Fruit fly (Drosophila melanogaster) whole organism, embryonic: Measurements from ENCODE around the gene SrpRbeta.

Experiments used
- Atf-2 ChIP-seq: fragments of 200-800 bp; sonication (Bioruptor generic); optimal IDR thresholded peaks from 2 replicates; lab custom pipeline; 2016; ENCODE audit warnings: missing biosample characterization, missing genetic modification characterization
- B-H1 ChIP-seq: fragments of 200-800 bp; sonication (Bioruptor generic); IDR thresholded peaks from 3 replicates; pipeline ENCODE4 v1.3.6; 2022; ENCODE audit warnings: missing biosample characterization, missing genetic modification characterization
- CG12659 ChIP-seq: fragments of 200-800 bp; sonication (Bioruptor generic); optimal IDR thresholded peaks from 3 replicates; lab custom pipeline; 2017; ENCODE audit warnings: mild to moderate bottlenecking, missing biosample characterization, missing genetic modification reagents, missing genetic modification characterization
- CG12744 ChIP-seq: fragments of 200-800 bp; sonication (Bioruptor generic); optimal IDR thresholded peaks from 2 replicates; lab custom pipeline; 2016; ENCODE audit warnings: missing biosample characterization, missing genetic modification characterization
- CG13775 ChIP-seq: fragments of 200-800 bp; sonication (Bioruptor generic); optimal IDR thresholded peaks from 3 replicates; lab custom pipeline; 2017; ENCODE audit warnings: missing biosample characterization, mild to moderate bottlenecking, missing genetic modification characterization
- CG13894 ChIP-seq: fragments of 200-800 bp; sonication (Bioruptor generic); optimal IDR thresholded peaks from 3 replicates; lab custom pipeline; 2018; ENCODE audit warnings: missing biosample characterization, mild to moderate bottlenecking, missing genetic modification characterization, moderate library complexity
- CG14050 ChIP-seq: fragments of 200-800 bp; sonication (Bioruptor generic); IDR thresholded peaks from 3 replicates; pipeline ENCODE4 v1.3.6; 2022; ENCODE audit warnings: missing biosample characterization, missing genetic modification characterization
- CG14965 ChIP-seq: fragments of 200-800 bp; sonication (Bioruptor generic); optimal IDR thresholded peaks from 2 replicates; lab custom pipeline; 2016; ENCODE audit warnings: missing biosample characterization, missing genetic modification characterization, borderline replicate concordance
- CG18011 ChIP-seq: fragments of 200-800 bp; sonication (Bioruptor generic); optimal IDR thresholded peaks from 2 replicates; lab custom pipeline; 2017; ENCODE audit warnings: missing biosample characterization, missing genetic modification characterization, mild to moderate bottlenecking, moderate library complexity, missing genotype
- CG2678 ChIP-seq: fragments of 200-800 bp; sonication (Bioruptor generic); optimal IDR thresholded peaks from 3 replicates; lab custom pipeline; 2019; ENCODE audit warnings: missing biosample characterization, mild to moderate bottlenecking, missing genetic modification characterization, moderate library complexity
- CG3995 ChIP-seq: fragments of 200-800 bp; sonication (Bioruptor generic); optimal IDR thresholded peaks from 3 replicates; lab custom pipeline; 2016; ENCODE audit warnings: missing biosample characterization, missing genetic modification characterization
- CG42726 ChIP-seq: fragments of 200-800 bp; sonication (Bioruptor generic); IDR thresholded peaks from 2 replicates; pipeline ENCODE4 v1.3.6; 2022; ENCODE audit warnings: missing biosample characterization, missing genetic modification characterization; ENCODE audit not compliant: partially characterized antibody
- CG4854 ChIP-seq: fragments of 200-800 bp; sonication (Bioruptor generic); optimal IDR thresholded peaks from 2 replicates; lab custom pipeline; 2016; ENCODE audit warnings: missing biosample characterization, missing genetic modification characterization, inconsistent platforms
- CG6689 ChIP-seq: fragments of 200-800 bp; sonication (Bioruptor generic); IDR thresholded peaks from 2 replicates; pipeline ENCODE4 v1.3.6; 2022; ENCODE audit warnings: missing biosample characterization, missing genetic modification characterization
- CG8089 ChIP-seq: fragments of 200-800 bp; sonication (Bioruptor generic); optimal IDR thresholded peaks from 3 replicates; lab custom pipeline; 2016; ENCODE audit warnings: missing biosample characterization, missing genetic modification characterization
- CG8281 ChIP-seq: fragments of 200-800 bp; sonication (Bioruptor generic); optimal IDR thresholded peaks from 2 replicates; lab custom pipeline; 2018; ENCODE audit warnings: missing biosample characterization, mild to moderate bottlenecking, missing genetic modification characterization, moderate library complexity
- CrebB ChIP-seq: fragments of 200-800 bp; sonication (Bioruptor generic); optimal IDR thresholded peaks from 3 replicates; lab custom pipeline; 2018; ENCODE audit warnings: missing biosample characterization, mild to moderate bottlenecking, missing genetic modification characterization
- Dp ChIP-seq: fragments of 200-800 bp; sonication (Bioruptor generic); optimal IDR thresholded peaks from 2 replicates; lab custom pipeline; 2018; ENCODE audit warnings: missing biosample characterization, mild to moderate bottlenecking, missing genetic modification characterization, moderate library complexity
- HLH4C ChIP-seq: fragments of 200-800 bp; sonication (Bioruptor generic); IDR thresholded peaks from 3 replicates; pipeline ENCODE4 v1.3.6; 2022; ENCODE audit warnings: missing biosample characterization, missing genetic modification characterization; ENCODE audit not compliant: partially characterized antibody
- Hsf ChIP-seq: fragments of 200-800 bp; sonication (Bioruptor generic); optimal IDR thresholded peaks from 3 replicates; lab custom pipeline; 2016; ENCODE audit warnings: missing biosample characterization, missing genetic modification characterization
- Lim3 ChIP-seq: fragments of 200-800 bp; sonication (Bioruptor generic); IDR thresholded peaks from 2 replicates; pipeline ENCODE4 v1.3.6; 2022; ENCODE audit warnings: missing biosample characterization, missing genetic modification characterization
- Med ChIP-seq: fragments of 200-800 bp; sonication (Bioruptor generic); peaks from one replicate; lab custom pipeline; 2016; ENCODE audit warnings: missing biosample characterization, missing genetic modification characterization, mild to moderate bottlenecking, inconsistent platforms, moderate library complexity
- Nf-YC ChIP-seq: fragments of 200-800 bp; optimal IDR thresholded peaks from 3 replicates; lab custom pipeline; 2019; ENCODE audit warnings: missing biosample characterization, mild to moderate bottlenecking, missing genetic modification characterization, moderate library complexity
- Optix ChIP-seq: fragments of 200-800 bp; sonication (Bioruptor generic); IDR thresholded peaks from 3 replicates; pipeline ENCODE4 v1.3.6; 2022; ENCODE audit warnings: missing biosample characterization, missing genetic modification characterization
- Sox102F ChIP-seq: fragments of 200-800 bp; sonication (Bioruptor generic); optimal IDR thresholded peaks from 2 replicates; lab custom pipeline; 2018; ENCODE audit warnings: missing biosample characterization, mild to moderate bottlenecking, missing genetic modification characterization, moderate library complexity
- Vsx1 ChIP-seq: fragments of 200-800 bp; sonication (Bioruptor generic); optimal IDR thresholded peaks from 2 replicates; lab custom pipeline; 2017; ENCODE audit warnings: missing biosample characterization, mild to moderate bottlenecking, missing genetic modification characterization, missing genetic modification reagents
- ab ChIP-seq: fragments of 200-800 bp; sonication (Bioruptor generic); optimal IDR thresholded peaks from 2 replicates; lab custom pipeline; 2016; ENCODE audit warnings: missing biosample characterization, missing genetic modification characterization
- aop ChIP-seq: fragments of 200-800 bp; sonication (Bioruptor generic); IDR thresholded peaks from 2 replicates; pipeline ENCODE4 v1.3.6; 2022; ENCODE audit warnings: missing biosample characterization, missing genetic modification characterization
- ash1 ChIP-seq: fragments of 200-800 bp; sonication (Bioruptor generic); optimal IDR thresholded peaks from 2 replicates; lab custom pipeline; 2018; ENCODE audit warnings: missing biosample characterization, mild to moderate bottlenecking, missing genetic modification characterization
- az2 ChIP-seq: fragments of 200-800 bp; sonication (Bioruptor generic); optimal IDR thresholded peaks from 3 replicates; lab custom pipeline; 2016; ENCODE audit warnings: missing biosample characterization, missing genetic modification characterization
- cad ChIP-seq: fragments of >200 bp; optimal IDR thresholded peaks from 2 replicates; lab custom pipeline; 2017; ENCODE audit warnings: missing biosample characterization, missing genetic modification characterization
- chif ChIP-seq, 2 experiments: fragments of 200-800 bp; sonication (Bioruptor generic); optimal IDR thresholded peaks; 3 replicates each; lab custom pipeline; 2016; ENCODE audit warnings: missing biosample characterization in 2 of 2, missing genetic modification characterization in 2 of 2
- dan ChIP-seq: fragments of 200-800 bp; sonication (Bioruptor generic); IDR thresholded peaks from 2 replicates; pipeline ENCODE4 v1.3.6; 2022; ENCODE audit warnings: missing biosample characterization, missing genetic modification characterization
- danr ChIP-seq: fragments of 200-800 bp; sonication (Bioruptor generic); IDR thresholded peaks from 2 replicates; pipeline ENCODE4 v1.3.6; 2022; ENCODE audit warnings: missing biosample characterization, missing genetic modification characterization
- en ChIP-seq: fragments of 200-800 bp; sonication (Bioruptor generic); optimal IDR thresholded peaks from 2 replicates; lab custom pipeline; 2016; ENCODE audit warnings: missing biosample characterization, missing genetic modification characterization
- exex ChIP-seq: fragments of 200-800 bp; sonication (Bioruptor generic); optimal IDR thresholded peaks from 4 replicates; lab custom pipeline; 2018; ENCODE audit warnings: missing biosample characterization, mild to moderate bottlenecking, missing genetic modification characterization, moderate library complexity
- fd3F ChIP-seq: fragments of 200-800 bp; sonication (Bioruptor generic); optimal IDR thresholded peaks from 2 replicates; lab custom pipeline; 2018; ENCODE audit warnings: missing biosample characterization, mild to moderate bottlenecking, missing genetic modification characterization, moderate library complexity
- gem ChIP-seq: fragments of 200-800 bp; sonication (Bioruptor generic); optimal IDR thresholded peaks from 2 replicates; lab custom pipeline; 2019; ENCODE audit warnings: missing biosample characterization, mild to moderate bottlenecking, missing genetic modification characterization, moderate library complexity
- kay ChIP-seq: fragments of 200-800 bp; sonication (Bioruptor generic); optimal IDR thresholded peaks from 2 replicates; lab custom pipeline; 2016; ENCODE audit warnings: missing biosample characterization, missing genetic modification characterization
- oc ChIP-seq: fragments of 200-800 bp; sonication (Bioruptor generic); optimal IDR thresholded peaks from 2 replicates; lab custom pipeline; 2018; ENCODE audit warnings: missing biosample characterization, mild to moderate bottlenecking, missing genetic modification characterization, moderate library complexity
- pfk ChIP-seq: fragments of 200-800 bp; sonication (Bioruptor generic); optimal IDR thresholded peaks from 2 replicates; lab custom pipeline; 2018; ENCODE audit warnings: missing biosample characterization, mild to moderate bottlenecking, missing genetic modification characterization, moderate library complexity
- ro ChIP-seq: fragments of 200-800 bp; sonication (Bioruptor generic); IDR thresholded peaks from 2 replicates; pipeline ENCODE4 v1.3.6; 2022; ENCODE audit warnings: missing biosample characterization, missing genetic modification characterization
- run ChIP-seq: fragments of 200-800 bp; sonication (Bioruptor generic); optimal IDR thresholded peaks from 3 replicates; lab custom pipeline; 2018; ENCODE audit warnings: missing biosample characterization, mild to moderate bottlenecking, missing genetic modification characterization
- sc ChIP-seq, 3 experiments: fragments of >200 bp in 2 of 3; fragments of 200-800 bp in 1 of 3; sonication (Bioruptor generic) in 1 of 3; optimal IDR thresholded peaks; 2 replicates in 2 of 3; 3 replicates in 1 of 3; lab custom pipeline; 2017; ENCODE audit warnings: mild to moderate bottlenecking in 1 of 3, missing biosample characterization in 1 of 3, missing genetic modification characterization in 1 of 3, missing genetic modification reagents in 1 of 3
- sens ChIP-seq: fragments of 200-800 bp; sonication (Bioruptor generic); peaks from one replicate; lab custom pipeline; 2016; ENCODE audit warnings: missing biosample characterization, missing genetic modification characterization
- slbo ChIP-seq: fragments of 200-800 bp; sonication (Bioruptor generic); IDR thresholded peaks from 2 replicates; pipeline ENCODE4 v1.3.6; 2022; ENCODE audit warnings: missing biosample characterization, missing genetic modification characterization
- sob ChIP-seq: fragments of 200-800 bp; sonication (Bioruptor generic); IDR thresholded peaks from 2 replicates; pipeline ENCODE4 v1.3.6; 2022; ENCODE audit warnings: missing biosample characterization, missing genetic modification characterization
- tll ChIP-seq, 2 experiments: fragments of 200-800 bp in 1 of 2; fragments of >200 bp in 1 of 2; sonication (Bioruptor generic) in 1 of 2; optimal IDR thresholded peaks; 2 replicates each; lab custom pipeline; 2017 to 2019; ENCODE audit warnings: missing biosample characterization in 2 of 2, missing genetic modification characterization in 2 of 2, mild to moderate bottlenecking in 1 of 2, moderate library complexity in 1 of 2
- usp ChIP-seq: fragments of >200 bp; optimal IDR thresholded peaks from 2 replicates; lab custom pipeline; 2017; ENCODE audit warnings: missing biosample characterization, missing genetic modification characterization
- wek ChIP-seq: fragments of 200-800 bp; sonication (Bioruptor generic); optimal IDR thresholded peaks from 3 replicates; lab custom pipeline; 2018; ENCODE audit warnings: missing biosample characterization, mild to moderate bottlenecking, missing genetic modification characterization, moderate library complexity

The SrpRbeta gene

DNA sequence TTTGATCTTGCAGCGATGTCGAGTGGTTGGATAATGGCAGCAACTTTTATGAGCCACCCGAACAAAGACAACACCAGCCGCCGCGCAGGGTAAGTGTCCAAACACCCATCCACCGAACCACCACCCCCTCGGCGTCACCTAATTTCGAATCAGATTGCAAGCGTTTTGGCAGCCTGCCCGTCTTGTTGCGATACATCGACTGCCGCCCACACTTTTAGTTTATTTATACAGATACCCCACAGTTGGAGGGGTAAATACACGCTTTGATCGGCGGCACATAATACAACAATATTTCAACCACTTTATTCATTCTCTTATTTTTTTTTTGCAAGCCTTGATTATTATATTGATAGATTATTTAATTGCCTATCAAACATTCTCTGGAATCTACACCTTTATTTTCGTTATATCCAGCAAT lies 43.0 kb upstream of the SrpRbeta start (continued):
- TF ChIP-seq gem (tag; lab: Kevin White, UChicago) (peak; percentile 60), CG12659 (GFP tag; lab: Kevin White, UChicago) (peak; percentile 38), CG12744 (GFP tag; lab: Kevin White, UChicago) (no peak), ab (GFP tag; lab: Kevin White, UChicago) (no peak), kay (GFP tag; lab: Kevin White, UChicago) (no peak), Lim3 (GFP tag; lab: Robert Waterston, UW) (no peak), B-H1 (peak; percentile 32; the same call in 2 of the 3 replicates), CG3995 (GFP tag; lab: Kevin White, UChicago) (no peak), Nf-YC (no peak), cad (GFP tag; lab: Kevin White, UChicago) (no peak), sob (GFP tag; lab: Robert Waterston, UW) (peak; percentile 46; the same call in 1 of the 2 replicates), HLH4C (0 out of 3 replicates have a peak, but pooled peaks have one; percentile 37), CG13775 (no peak), Med (GFP tag; lab: Kevin White, UChicago) (peak; percentile 54), run (tag; lab: Kevin White, UChicago) (no peak), wek (GFP tag; lab: Kevin White, UChicago) (no peak), CG42726 (GFP tag; lab: Robert Waterston, UW) (no peak), Atf-2 (no peak), chif (GFP tag; optimal IDR thresholded peaks at IDR 0.05; lab: Kevin White, UChicago) (peak; percentile 10 to 55), CG14050 (GFP tag; lab: Robert Waterston, UW) (peak; percentile 44; the same call in 2 of the 3 replicates), tll (GFP tag; optimal IDR thresholded peaks at IDR 0.05; lab: Kevin White, UChicago) (no peak), CrebB (tag; lab: Kevin White, UChicago) (no peak), exex (no peak), Sox102F (GFP tag; lab: Kevin White, UChicago) (peak; percentile 60), Dp (GFP tag; lab: Kevin White, UChicago) (no peak), fd3F (peak; percentile 48), CG4854 (GFP tag; lab: Kevin White, UChicago) (no peak), sc (optimal IDR thresholded peaks at IDR 0.05; lab: Kevin White, UChicago) (no peak), sc (GFP tag; optimal IDR thresholded peaks at IDR 0.05; lab: Kevin White, UChicago) (no peak), pfk (GFP tag; lab: Kevin White, UChicago) (no peak), CG6689 (GFP tag; lab: Robert Waterston, UW) (peak; percentile 59), sens (GFP tag; lab: Kevin White, UChicago) (peak; percentile 85), ash1 (no peak), CG14965 (GFP tag; lab: Kevin White, UChicago) (no peak), usp (GFP tag; lab: Kevin White, UChicago) (no peak), aop (GFP tag; lab: Robert Waterston, UW) (no peak), slbo (GFP tag; lab: Robert Waterston, UW) (peak; percentile 74), az2 (GFP tag; lab: Kevin White, UChicago) (peak; percentile 12), dan (GFP tag; lab: Robert Waterston, UW) (no peak), Optix (GFP tag; lab: Robert Waterston, UW) (no peak), CG13894 (tag; lab: Kevin White, UChicago) (no peak), en (GFP tag; lab: Kevin White, UChicago) (no peak), Hsf (GFP tag; lab: Kevin White, UChicago) (peak; percentile 39), CG8281 (no peak), CG8089 (GFP tag; lab: Kevin White, UChicago) (no peak), Vsx1 (GFP tag; lab: Kevin White, UChicago) (no peak), oc (tag; lab: Kevin White, UChicago) (peak; percentile 27), CG18011 (GFP tag; lab: Kevin White, UChicago) (no peak), CG2678 (tag; lab: Kevin White, UChicago) (no peak), danr (GFP tag; lab: Robert Waterston, UW) (no peak), ro (GFP tag; lab: Robert Waterston, UW) (no peak)
